Fruit fly (Drosophila melanogaster): ENCODE results near the gene Hmx.
A peak's percentile ranks its signal among the peaks of the same experiment; 100 is the strongest.

The Hmx gene

DNA sequence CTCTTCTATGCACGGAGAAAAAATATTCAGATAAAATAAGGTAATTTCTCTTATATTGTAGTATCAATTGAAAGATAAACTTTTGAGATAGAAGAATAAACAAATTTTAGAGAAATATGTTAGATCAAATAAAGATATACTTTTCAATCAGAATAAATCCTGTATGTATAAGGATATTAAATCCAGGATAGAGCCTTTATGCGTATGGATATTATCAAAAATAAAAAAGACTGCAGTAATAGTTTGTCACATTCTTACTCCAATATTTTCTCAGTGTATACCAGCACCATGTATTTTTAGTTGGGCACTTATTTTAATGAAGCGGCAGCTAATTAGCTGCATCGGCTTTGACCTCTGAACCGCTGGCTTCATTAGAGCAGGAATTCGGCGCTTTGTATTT lies 33.1 kb downstream of the Hmx start:
- TF ChIP-seq CG8319 (GFP tag; optimal IDR thresholded peaks at IDR 0.05) (no peak), svp (GFP tag) (peak; percentile 60), salr (GFP tag; optimal IDR thresholded peaks at IDR 0.05) (no peak)

- TF ChIP-seq CG31627 (GFP tag; optimal IDR thresholded peaks at IDR 0.05) (no peak), CG8319 (GFP tag; optimal IDR thresholded peaks at IDR 0.05) (no peak), vri (GFP tag; optimal IDR thresholded peaks at IDR 0.05) (no peak), CG11294 (GFP tag; IDR thresholded peaks at IDR 0.05) (no peak), CG6808 (GFP tag; optimal IDR thresholded peaks at IDR 0.05) (no peak), CG6792 (GFP tag; optimal IDR thresholded peaks at IDR 0.05) (no peak), CG3032 (tag; optimal IDR thresholded peaks at IDR 0.05) (no peak), Eip78C (GFP tag) (no peak), CG9139 (GFP tag; optimal IDR thresholded peaks at IDR 0.05) (no peak), Ets96B (tag; optimal IDR thresholded peaks at IDR 0.05) (no peak), Hr4 (GFP tag; optimal IDR thresholded peaks at IDR 0.05) (no peak), salr (GFP tag; optimal IDR thresholded peaks at IDR 0.05) (no peak), CG34406 (GFP tag; optimal IDR thresholded peaks at IDR 0.05) (no peak), CG16779 (tag; optimal IDR thresholded peaks at IDR 0.05) (no peak), Smox (GFP tag; optimal IDR thresholded peaks at IDR 0.05) (no peak), Hr38 (GFP tag; optimal IDR thresholded peaks at IDR 0.05) (no peak), CG4318 (GFP tag; optimal IDR thresholded peaks at IDR 0.05) (no peak), topi (GFP tag; optimal IDR thresholded peaks at IDR 0.05) (no peak), Eip93F (GFP tag; optimal IDR thresholded peaks at IDR 0.05) (no peak)
Observed at dm6 chr3R:17593470-17593869, 34.7 kb downstream of the Hmx start.

DNA sequence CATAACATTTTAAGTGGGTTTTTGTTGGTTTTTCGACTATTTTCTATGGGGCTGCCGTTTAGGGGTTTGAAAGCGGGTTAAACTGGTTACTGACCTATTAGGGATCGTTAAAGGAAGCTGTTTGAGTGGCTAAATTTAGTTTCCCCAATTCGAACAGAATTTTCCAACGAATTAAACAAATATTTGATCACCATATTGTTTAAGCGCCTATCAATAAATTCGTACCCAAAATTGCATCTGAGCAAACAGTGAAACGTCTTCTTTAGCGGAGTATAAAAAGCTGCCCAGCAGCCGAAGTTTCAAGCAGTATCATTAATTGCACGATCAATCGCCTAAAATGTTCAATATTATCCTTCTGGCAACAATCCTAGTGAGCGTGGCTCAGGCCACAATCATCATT lies 35.4 kb downstream of the Hmx start, which contains the start of gene Sgs5bis:
Gene Sgs5bis, plus strand, starts transcription at position 301 of the 400 bp plus-strand sequence.
- no peak for TF ChIP-seq CG1621 (tag; optimal IDR thresholded peaks at IDR 0.05)
- no peak for TF ChIP-seq Sox102F (GFP tag; optimal IDR thresholded peaks at IDR 0.05)
- no peak for TF ChIP-seq CG6854 (GFP tag; optimal IDR thresholded peaks at IDR 0.05)

DNA sequence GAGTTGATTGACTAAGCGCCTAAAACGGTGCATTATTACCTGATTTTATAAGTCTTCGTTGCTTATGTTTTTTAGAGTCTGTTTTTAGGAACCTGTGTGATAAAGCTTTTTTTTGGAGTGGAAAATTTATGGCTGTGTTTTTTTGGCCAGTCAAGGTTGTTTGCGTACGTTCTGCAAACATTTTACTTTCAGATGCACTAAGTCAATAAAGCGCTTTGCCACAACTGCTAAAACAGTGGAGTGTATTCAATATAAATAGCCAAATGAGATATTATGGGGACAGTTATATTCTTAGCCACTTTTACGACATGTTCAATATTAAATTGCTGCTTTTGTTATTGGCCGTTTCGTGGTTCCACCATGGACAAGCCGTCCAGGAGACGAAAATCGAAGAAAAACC lies 36.4 kb downstream of the Hmx start, which contains the start of gene Sgs5:
Gene Sgs5, plus strand, starts transcription at position 279 of the 400 bp plus-strand sequence.
- TF ChIP-seq CG3032 (tag; optimal IDR thresholded peaks at IDR 0.05) (no peak), CG32006 (GFP tag; optimal IDR thresholded peaks at IDR 0.05) (no peak), vri (GFP tag; optimal IDR thresholded peaks at IDR 0.05) (peak; percentile 21), Gug (GFP tag; IDR thresholded peaks at IDR 0.05) (no peak)

DNA sequence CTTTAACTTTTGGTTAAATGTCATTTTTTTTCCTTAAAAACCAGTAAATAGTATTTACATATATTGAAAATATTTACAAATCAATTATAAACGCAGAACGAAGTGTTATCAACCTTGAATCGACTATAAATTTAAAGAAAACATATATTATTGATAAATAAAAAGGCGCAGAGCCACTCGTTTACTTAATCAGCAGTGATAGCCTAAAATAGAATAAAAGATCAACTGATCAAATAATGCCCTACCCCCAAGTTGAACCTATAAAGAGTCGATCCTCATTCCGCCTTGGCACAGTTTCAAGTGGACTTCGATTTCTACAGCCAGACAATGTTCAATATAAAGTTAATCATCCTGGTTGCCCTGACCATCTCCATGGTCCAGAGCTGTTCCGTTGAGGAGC lies 37.5 kb downstream of the Hmx start, which contains the start of gene CG7606:
Gene CG7606, plus strand, starts transcription at position 301 of the 400 bp plus-strand sequence.
- TF ChIP-seq Eip93F (GFP tag; optimal IDR thresholded peaks at IDR 0.05) (no peak), spab (GFP tag; optimal IDR thresholded peaks at IDR 0.05) (no peak), acj6 (GFP tag; optimal IDR thresholded peaks at IDR 0.05) (no peak), CG8319 (GFP tag; optimal IDR thresholded peaks at IDR 0.05) (no peak), net (GFP tag; optimal IDR thresholded peaks at IDR 0.05) (no peak), Met (GFP tag; optimal IDR thresholded peaks at IDR 0.05) (no peak), CG3032 (tag; optimal IDR thresholded peaks at IDR 0.05) (no peak), CG4318 (GFP tag; optimal IDR thresholded peaks at IDR 0.05) (no peak), CG6808 (GFP tag; optimal IDR thresholded peaks at IDR 0.05) (no peak), CG16779 (tag; optimal IDR thresholded peaks at IDR 0.05) (no peak), CG10669 (GFP tag; optimal IDR thresholded peaks at IDR 0.05) (no peak), CG6792 (GFP tag; optimal IDR thresholded peaks at IDR 0.05) (no peak), svp (GFP tag) (no peak), Sox15 (GFP tag; optimal IDR thresholded peaks at IDR 0.05) (no peak)

DNA sequence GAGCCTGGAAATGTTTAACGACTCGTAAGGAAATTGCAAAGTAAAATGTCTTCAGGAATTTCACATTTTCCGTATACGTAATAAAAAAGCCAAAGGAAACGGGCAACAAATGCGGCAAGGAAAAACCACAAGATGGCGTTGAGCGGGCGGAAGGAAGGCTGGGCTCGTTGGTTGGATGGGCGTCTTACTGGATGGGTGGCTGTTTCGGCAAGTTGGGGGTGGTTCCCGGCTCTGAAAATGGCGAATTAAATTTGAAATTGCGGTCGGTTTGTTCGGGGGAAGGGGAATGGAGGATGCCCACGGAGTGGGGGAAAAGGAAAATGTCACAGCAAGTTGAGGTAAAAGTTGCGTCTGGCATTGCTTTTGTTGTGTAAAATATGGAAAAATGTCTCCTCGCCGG lies 41.0 kb downstream of the Hmx start:
- no peak for TF ChIP-seq net (GFP tag; optimal IDR thresholded peaks at IDR 0.05)
- no peak for TF ChIP-seq CG6792 (GFP tag; optimal IDR thresholded peaks at IDR 0.05)
- no peak for TF ChIP-seq Eip93F (GFP tag; optimal IDR thresholded peaks at IDR 0.05)
- TF ChIP-seq CG6808 (GFP tag; optimal IDR thresholded peaks at IDR 0.05), result no peak
- no peak for TF ChIP-seq CG11902 (GFP tag; optimal IDR thresholded peaks at IDR 0.05)

All from whole organism, prepupa.